Fruit fly (Drosophila melanogaster) whole organism, adult: ENCODE data around the gene CG31517.

Source experiments
- CG11617 ChIP-seq: fragments of 200-800 bp; sonication (Bioruptor generic); optimal IDR thresholded peaks from 2 replicates; lab custom pipeline; 2017; ENCODE audit warnings: mild to moderate bottlenecking, missing biosample characterization, missing genetic modification reagents, missing genetic modification characterization
- CG12768 ChIP-seq: fragments of 200-800 bp; sonication (Bioruptor generic); optimal IDR thresholded peaks from 2 replicates; lab custom pipeline; 2017; ENCODE audit warnings: missing biosample characterization, missing genetic modification characterization, mild to moderate bottlenecking, moderate library complexity, missing genetic modification reagents
- CG14711 ChIP-seq: fragments of 200-800 bp; sonication (Bioruptor generic); optimal IDR thresholded peaks from 2 replicates; lab custom pipeline; 2018; ENCODE audit warnings: missing biosample characterization, mild to moderate bottlenecking, missing genetic modification characterization, moderate library complexity
- CG1620 ChIP-seq: fragments of 200-800 bp; sonication (Bioruptor generic); optimal IDR thresholded peaks from 2 replicates; lab custom pipeline; 2016; ENCODE audit warnings: missing biosample characterization, missing genetic modification characterization
- CG33017 ChIP-seq: fragments of 200-800 bp; sonication (Bioruptor generic); optimal IDR thresholded peaks from 2 replicates; lab custom pipeline; 2018; ENCODE audit warnings: missing biosample characterization, mild to moderate bottlenecking, missing genetic modification characterization, moderate library complexity
- CG5204 ChIP-seq: fragments of 200-800 bp; sonication (Bioruptor generic); optimal IDR thresholded peaks from 2 replicates; lab custom pipeline; 2016; ENCODE audit warnings: missing biosample characterization, missing genetic modification characterization
- CG7101 ChIP-seq: fragments of 200-800 bp; sonication (Bioruptor generic); optimal IDR thresholded peaks from 2 replicates; lab custom pipeline; 2018; ENCODE audit warnings: missing biosample characterization, mild to moderate bottlenecking, missing genetic modification characterization, moderate library complexity
- Clk ChIP-seq: fragments of 200-800 bp; sonication (Bioruptor generic); optimal IDR thresholded peaks from 2 replicates; lab custom pipeline; 2017; ENCODE audit warnings: missing biosample characterization, missing genetic modification characterization
- Crg-1 ChIP-seq: fragments of 200-800 bp; sonication (Bioruptor generic); optimal IDR thresholded peaks from 2 replicates; lab custom pipeline; 2016; ENCODE audit warnings: missing biosample characterization, missing genetic modification characterization
- Hr96 ChIP-seq: fragments of 200-800 bp; sonication (Bioruptor generic); optimal IDR thresholded peaks from 2 replicates; lab custom pipeline; 2016; ENCODE audit warnings: missing biosample characterization, missing genetic modification characterization
- cnc ChIP-seq, 2 experiments: fragments of >200 bp; optimal IDR thresholded peaks; 2 replicates each; lab custom pipeline; 2017
- ovo ChIP-seq: fragments of 200-800 bp; sonication (Bioruptor generic); optimal IDR thresholded peaks from 2 replicates; lab custom pipeline; 2016; ENCODE audit warnings: missing biosample characterization, missing genetic modification characterization
- pad ChIP-seq: fragments of 200-800 bp; sonication (Bioruptor generic); optimal IDR thresholded peaks from 3 replicates; lab custom pipeline; 2017; ENCODE audit warnings: missing biosample characterization, missing genetic modification characterization, mild to moderate bottlenecking, moderate library complexity, missing genetic modification reagents
- tj ChIP-seq: fragments of 200-800 bp; sonication (Bioruptor generic); optimal IDR thresholded peaks from 3 replicates; lab custom pipeline; 2017; ENCODE audit warnings: missing biosample characterization, mild to moderate bottlenecking, missing genetic modification characterization, moderate library complexity
- toe ChIP-seq: fragments of 200-800 bp; sonication (Bioruptor generic); optimal IDR thresholded peaks from 2 replicates; lab custom pipeline; 2016; ENCODE audit warnings: missing biosample characterization, missing genetic modification characterization

Gene CG31517

DNA sequence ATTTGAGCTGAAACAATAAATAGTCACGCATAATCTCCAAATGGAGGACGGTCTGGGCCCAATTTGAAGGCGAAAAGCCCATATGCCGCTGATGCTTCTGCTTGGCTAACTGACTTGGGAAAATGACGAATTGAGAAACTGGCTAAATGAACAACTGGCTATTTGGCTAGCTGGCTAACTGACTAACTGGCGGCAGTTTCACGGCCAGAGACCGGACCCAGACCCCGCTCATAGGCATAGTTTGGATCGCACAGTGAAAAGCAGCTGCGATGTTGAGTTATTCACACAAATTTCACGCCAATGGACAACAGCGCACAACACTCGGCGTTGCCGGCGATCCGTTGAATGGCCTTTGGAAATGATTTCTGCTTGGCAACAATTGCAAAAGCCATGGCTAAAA lies 50.4 kb downstream of the CG31517 start:
- TF ChIP-seq CG14711 (tag; lab: Kevin White, UChicago) (no peak), ovo (GFP tag; lab: Kevin White, UChicago) (no peak), toe (no peak), cnc (optimal IDR thresholded peaks at IDR 0.05; lab: Kevin White, UChicago) (no peak), CG5204 (GFP tag; lab: Kevin White, UChicago) (no peak), Clk (GFP tag; lab: Kevin White, UChicago) (no peak), CG33017 (tag; lab: Kevin White, UChicago) (no peak), pad (GFP tag; lab: Kevin White, UChicago) (no peak), tj (GFP tag; lab: Kevin White, UChicago) (no peak), CG11617 (GFP tag; lab: Kevin White, UChicago) (no peak), Hr96 (GFP tag; lab: Kevin White, UChicago) (no peak), Crg-1 (GFP tag; lab: Kevin White, UChicago) (no peak), CG7101 (tag; lab: Kevin White, UChicago) (no peak), CG1620 (GFP tag; lab: Kevin White, UChicago) (no peak), CG12768 (no peak)
